Worm (Caenorhabditis elegans): Measurements from ENCODE around the gene VF13D12L.3.
"Not testable (repeated sequence)": the region's sequence is repeated elsewhere in the genome, so short reads cannot be mapped to it uniquely, and the experiment has no call there.

ce11 chrII:11695161-11695944 is 10.5 kb upstream of the VF13D12L.3 start, which contains the start of gene tars-1:
- not testable (repeated sequence) for TF ChIP-seq tbx-2 (tag; optimal IDR thresholded peaks at IDR 0.05); pqm-1 (tag; optimal IDR thresholded peaks at IDR 0.05); ceh-28 (tag; optimal IDR thresholded peaks at IDR 0.05); unc-62 (GFP tag; optimal IDR thresholded peaks at IDR 0.05)

Data from whole organism, L3 larva.